Worm (Caenorhabditis elegans) whole organism, L1 larva: ENCODE data around the gene srab-1.

Experiments
- C16A3.4 ChIP-seq: fragments of 150-350 bp; optimal IDR thresholded peaks from 2 replicates; lab custom pipeline; 2014; ENCODE audit warnings: missing biosample characterization, missing genetic modification characterization
- Y116A8C.19 ChIP-seq: sonication (generic microtip); optimal IDR thresholded peaks from 2 replicates; lab custom pipeline; 2016; ENCODE audit warnings: missing compliant biosample characterization, missing genetic modification characterization, borderline replicate concordance
- aly-2 ChIP-seq: fragments of 150-350 bp; optimal IDR thresholded peaks from 2 replicates; lab custom pipeline; 2014; ENCODE audit warnings: missing biosample characterization, missing genetic modification characterization
- ceh-82 ChIP-seq, 3 experiments: fragments of 150-350 bp in 1 of 3; sonication (generic microtip) in 2 of 3; optimal IDR thresholded peaks; 2 replicates each; lab custom pipeline; 2014 to 2017; ENCODE audit warnings: missing biosample characterization in 3 of 3, missing genetic modification characterization in 3 of 3
- ceh-88 ChIP-seq: fragments of 200-800 bp; sonication (Bioruptor generic); IDR thresholded peaks from 2 replicates; pipeline ENCODE4 v1.3.6; 2022; ENCODE audit warnings: missing genetic modification characterization, missing compliant biosample characterization
- efl-1 ChIP-seq, 4 experiments: fragments of 150-350 bp; optimal IDR thresholded peaks in 3 of 4; peaks in 1 of 4; 1 replicate in 1 of 4; 2 replicates in 3 of 4; lab custom pipeline; 2014; ENCODE audit warnings: missing biosample characterization in 2 of 4, missing genetic modification characterization in 2 of 4, missing genetic modification reagents in 2 of 4
- efl-3 ChIP-seq: fragments of 200-800 bp; sonication (Bioruptor generic); optimal IDR thresholded peaks from 2 replicates; lab custom pipeline; 2018; ENCODE audit warnings: mild to moderate bottlenecking, missing genetic modification characterization, missing compliant biosample characterization
- fkh-10 ChIP-seq: sonication (generic microtip); optimal IDR thresholded peaks from 2 replicates; lab custom pipeline; 2017; ENCODE audit warnings: missing biosample characterization, missing genetic modification reagents, missing genetic modification characterization
- fkh-4 ChIP-seq: sonication (generic microtip); optimal IDR thresholded peaks from 2 replicates; lab custom pipeline; 2016; ENCODE audit warnings: missing compliant biosample characterization, missing genetic modification characterization, borderline replicate concordance
- fkh-8 ChIP-seq: sonication (generic microtip); optimal IDR thresholded peaks from 2 replicates; lab custom pipeline; 2016; ENCODE audit warnings: mild to moderate bottlenecking, missing genetic modification characterization, missing compliant biosample characterization
- fos-1 ChIP-seq: fragments of 150-350 bp; optimal IDR thresholded peaks from 2 replicates; lab custom pipeline; 2014; ENCODE audit warnings: missing biosample characterization, missing genetic modification characterization
- hlh-17 ChIP-seq: fragments of 200-800 bp; sonication (Bioruptor generic); optimal IDR thresholded peaks from 2 replicates; lab custom pipeline; 2018; ENCODE audit warnings: missing genetic modification characterization, mild to moderate bottlenecking, missing compliant biosample characterization, moderate library complexity, borderline replicate concordance
- hlh-4 ChIP-seq: sonication (generic microtip); optimal IDR thresholded peaks from 2 replicates; lab custom pipeline; 2016; ENCODE audit warnings: mild to moderate bottlenecking, missing genetic modification characterization, missing compliant biosample characterization
- hpl-2 ChIP-seq: fragments of 150-350 bp; optimal IDR thresholded peaks from 2 replicates; lab custom pipeline; 2014; ENCODE audit warnings: missing biosample characterization, missing genetic modification reagents, missing genetic modification characterization
- isw-1 ChIP-seq: fragments of 200-800 bp; sonication (Bioruptor generic); IDR thresholded peaks from 2 replicates; pipeline ENCODE4 v1.3.6; 2022; ENCODE audit warnings: missing genetic modification characterization, missing compliant biosample characterization
- jun-1 ChIP-seq: fragments of 150-350 bp; optimal IDR thresholded peaks from 2 replicates; lab custom pipeline; 2014; ENCODE audit warnings: missing biosample characterization, missing genetic modification reagents, missing genetic modification characterization
- lin-14 ChIP-seq: fragments of 200-800 bp; sonication (Bioruptor generic); optimal IDR thresholded peaks from 2 replicates; lab custom pipeline; 2018; ENCODE audit warnings: mild to moderate bottlenecking, missing genetic modification characterization, moderate library complexity, missing compliant biosample characterization
- lin-35 ChIP-seq, 2 experiments: fragments of 150-350 bp; optimal IDR thresholded peaks; 2 replicates each; lab custom pipeline; 2014; ENCODE audit warnings: missing biosample characterization in 2 of 2, missing genetic modification characterization in 2 of 2, missing genetic modification reagents in 2 of 2
- lsy-2 ChIP-seq, 2 experiments: fragments of 150-350 bp; optimal IDR thresholded peaks; 2 replicates each; lab custom pipeline; 2014; ENCODE audit warnings: missing biosample characterization in 2 of 2, missing genetic modification characterization in 2 of 2
- mab-9 ChIP-seq: fragments of 200-800 bp; sonication (Bioruptor generic); IDR thresholded peaks from 2 replicates; pipeline ENCODE4 v1.3.6; 2022; ENCODE audit warnings: missing genetic modification reagents, missing genetic modification characterization, missing compliant biosample characterization
- mep-1 ChIP-seq: fragments of 150-350 bp; optimal IDR thresholded peaks from 2 replicates; lab custom pipeline; 2014; ENCODE audit warnings: missing biosample characterization, missing genetic modification characterization
- nhr-12 ChIP-seq: sonication (generic microtip); optimal IDR thresholded peaks from 2 replicates; lab custom pipeline; 2017; ENCODE audit warnings: missing biosample characterization, missing genetic modification characterization
- nhr-20 ChIP-seq: sonication (generic microtip); optimal IDR thresholded peaks from 2 replicates; lab custom pipeline; 2016; ENCODE audit warnings: mild to moderate bottlenecking, missing genetic modification characterization, missing compliant biosample characterization
- nhr-47 ChIP-seq: sonication (generic microtip); optimal IDR thresholded peaks from 2 replicates; lab custom pipeline; 2016; ENCODE audit warnings: mild to moderate bottlenecking, missing genetic modification characterization, moderate library complexity, missing compliant biosample characterization
- nhr-77 ChIP-seq: fragments of 150-350 bp; optimal IDR thresholded peaks from 2 replicates; lab custom pipeline; 2014; ENCODE audit warnings: missing biosample characterization, missing genetic modification characterization
- nhr-84 ChIP-seq: sonication (generic microtip); optimal IDR thresholded peaks from 2 replicates; lab custom pipeline; 2017; ENCODE audit warnings: missing biosample characterization, missing genetic modification characterization
- nhr-85 ChIP-seq: sonication (generic microtip); peaks from one replicate; lab custom pipeline; 2016; ENCODE audit warnings: missing genetic modification characterization, inconsistent platforms, missing compliant biosample characterization
- pag-3 ChIP-seq: sonication (generic microtip); optimal IDR thresholded peaks from 2 replicates; lab custom pipeline; 2017; ENCODE audit warnings: missing genetic modification characterization, mild to moderate bottlenecking, missing compliant biosample characterization, antibody characterized with exemption, borderline replicate concordance; ENCODE audit not compliant: insufficient read depth
- rnt-1 ChIP-seq: sonication (generic microtip); optimal IDR thresholded peaks from 2 replicates; lab custom pipeline; 2016; ENCODE audit warnings: mild to moderate bottlenecking, missing genetic modification characterization, moderate library complexity, missing compliant biosample characterization
- skn-1 ChIP-seq: fragments of 150-350 bp; optimal IDR thresholded peaks from 2 replicates; lab custom pipeline; 2014; ENCODE audit warnings: missing biosample characterization, missing genetic modification characterization
- tlp-1 ChIP-seq: fragments of 150-350 bp; optimal IDR thresholded peaks from 2 replicates; lab custom pipeline; 2014; ENCODE audit warnings: missing biosample characterization, missing genetic modification characterization
- unc-130 ChIP-seq: fragments of 150-350 bp; optimal IDR thresholded peaks from 2 replicates; lab custom pipeline; 2017; ENCODE audit warnings: missing biosample characterization, missing genetic modification characterization, inconsistent platforms
- unc-30 ChIP-seq: sonication (generic microtip); optimal IDR thresholded peaks from 2 replicates; lab custom pipeline; 2017; ENCODE audit warnings: missing biosample characterization, missing genetic modification characterization
- unc-62 ChIP-seq: fragments of 150-350 bp; optimal IDR thresholded peaks from 2 replicates; lab custom pipeline; 2014; ENCODE audit warnings: missing biosample characterization, missing genetic modification reagents, missing genetic modification characterization
- xbp-1 ChIP-seq: sonication (generic microtip); optimal IDR thresholded peaks from 2 replicates; lab custom pipeline; 2016; ENCODE audit warnings: missing genetic modification characterization, missing compliant biosample characterization
- zag-1 ChIP-seq: fragments of 150-350 bp; optimal IDR thresholded peaks from 2 replicates; lab custom pipeline; 2014; ENCODE audit warnings: missing biosample characterization, missing genetic modification characterization
- ztf-4 ChIP-seq: fragments of 150-350 bp; optimal IDR thresholded peaks from 2 replicates; lab custom pipeline; 2014; ENCODE audit warnings: missing biosample characterization, missing genetic modification characterization

srab-1 gene

DNA sequence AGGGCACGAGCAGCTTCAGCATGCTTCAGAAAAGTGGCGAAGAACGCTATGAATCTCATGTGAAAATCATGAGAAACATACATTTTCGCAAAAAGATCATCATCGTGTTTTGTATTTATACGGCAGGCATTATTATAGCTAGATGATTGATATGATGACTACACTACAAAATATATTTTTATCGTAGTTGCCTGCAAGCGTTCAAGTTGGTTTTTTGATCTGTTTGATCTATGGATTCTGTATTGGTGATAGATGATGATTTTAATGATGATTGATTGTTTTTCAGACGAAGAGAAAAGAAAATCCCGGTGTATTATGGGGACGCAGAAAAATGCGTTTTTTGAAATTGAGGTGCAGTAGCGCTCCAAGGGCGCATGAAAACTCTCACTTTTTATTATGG lies 8.8 kb upstream of the srab-1 start, which contains the start of gene ugt-63:
Gene ugt-63 (minus strand): TSS at position 89 of the 400 bp plus-strand sequence.
- TF ChIP-seq ztf-4 (tag; lab: Kevin White, UChicago): no peak
- peak; percentile 55 for TF ChIP-seq nhr-20 (tag; lab: Kevin White, UChicago)
- no peak for TF ChIP-seq efl-1 (optimal IDR thresholded peaks at IDR 0.05; lab: Kevin White, UChicago)
- TF ChIP-seq efl-1 (GFP tag; optimal IDR thresholded peaks at IDR 0.05 in 1 of 2; lab: Kevin White, UChicago): peak in 1 of 2 experiments; percentile 29
- TF ChIP-seq tlp-1 (tag; lab: Kevin White, UChicago): no peak
- no peak for TF ChIP-seq fkh-10 (GFP tag; lab: Kevin White, UChicago)
- TF ChIP-seq nhr-85 (tag; lab: Kevin White, UChicago): peak; percentile 51
- TF ChIP-seq, all 84 proteins: peak for 3

DNA sequence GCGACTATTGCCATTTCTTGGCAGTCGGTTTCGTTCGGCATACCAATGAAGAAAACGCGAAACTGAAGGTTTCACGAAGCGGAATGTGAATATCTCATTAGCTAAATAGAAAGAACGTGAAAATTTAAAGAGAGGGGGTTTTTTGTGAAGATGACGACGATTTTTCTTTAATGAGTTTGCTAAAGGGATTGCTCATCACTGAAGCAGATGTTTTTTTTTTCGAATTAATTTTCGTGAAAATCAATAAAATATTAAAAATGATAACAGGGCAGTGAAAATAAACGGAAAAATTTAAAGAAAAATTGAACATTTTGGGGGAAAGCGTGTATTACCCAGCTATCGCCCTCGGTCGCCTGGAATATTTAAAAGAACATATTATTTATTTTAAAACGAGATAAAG lies 5.9 kb upstream of the srab-1 start, which contains the start of gene srab-3:
Gene srab-3 (minus strand): TSS at position 101 of the 400 bp plus-strand sequence.
- TF ChIP-seq ceh-82 (tag; optimal IDR thresholded peaks at IDR 0.05; lab: Kevin White, UChicago): no peak
- peak; percentile 28 for TF ChIP-seq fkh-8 (tag; lab: Kevin White, UChicago)
- TF ChIP-seq, all 84 proteins: peak for 1

DNA sequence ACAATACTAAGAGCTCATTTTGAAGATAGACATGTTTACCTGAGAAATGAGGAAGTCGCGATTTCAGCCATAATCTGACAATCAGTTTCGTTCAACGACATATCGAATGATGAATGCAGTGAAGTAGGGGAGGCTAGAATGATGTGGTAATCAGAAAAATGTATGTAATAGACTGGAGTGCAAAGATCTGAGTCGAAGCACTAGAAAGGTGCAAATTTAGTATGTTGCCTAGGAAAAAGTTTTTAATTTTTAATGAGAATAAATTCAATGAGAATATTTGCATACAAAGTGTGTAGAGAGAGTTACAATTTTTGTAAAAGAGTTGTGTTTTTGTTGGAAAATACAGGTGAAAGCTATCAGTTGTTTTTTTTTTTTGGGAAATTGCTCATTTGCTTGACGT lies 3.0 kb upstream of the srab-1 start, which contains the start of gene srab-2:
Gene srab-2 (minus strand): TSS at position 101 of the 400 bp plus-strand sequence.
- TF ChIP-seq fkh-4 (tag; lab: Kevin White, UChicago) (no peak), pag-3 (tag; lab: Kevin White, UChicago) (no peak)

DNA sequence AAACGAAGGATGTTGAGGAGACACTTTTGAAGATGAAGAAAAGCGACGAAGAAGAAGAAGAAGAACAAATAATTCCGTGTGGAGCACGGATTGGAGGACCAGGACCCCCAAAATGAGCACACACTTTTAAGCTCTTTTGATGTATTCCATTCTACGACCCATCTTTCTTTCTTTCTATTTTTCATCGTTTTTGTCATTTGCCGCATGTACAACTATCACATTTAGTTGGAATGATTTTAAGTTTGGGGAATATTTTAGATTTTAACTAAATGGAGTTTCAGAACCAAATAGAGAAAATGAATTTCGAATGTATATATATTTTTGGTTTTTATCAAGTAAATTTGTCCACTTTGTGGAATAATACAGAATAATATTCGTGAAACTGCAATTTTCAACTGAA lies 3.0 kb downstream of the srab-1 start, which contains the start of gene unc-46:
Gene unc-46 (minus strand): TSS at position 101 of the 400 bp plus-strand sequence.
- TF ChIP-seq efl-1 (optimal IDR thresholded peaks at IDR 0.05; lab: Kevin White, UChicago) (no peak), efl-1 (GFP tag; optimal IDR thresholded peaks at IDR 0.05 in 1 of 2; lab: Kevin White, UChicago) (peak in 1 of 2 experiments; percentile 72), unc-130 (tag; lab: Kevin White, UChicago) (no peak), Y116A8C.19 (tag; lab: Kevin White, UChicago) (no peak), zag-1 (tag; lab: Kevin White, UChicago) (no peak), skn-1 (tag; lab: Kevin White, UChicago) (no peak)

DNA sequence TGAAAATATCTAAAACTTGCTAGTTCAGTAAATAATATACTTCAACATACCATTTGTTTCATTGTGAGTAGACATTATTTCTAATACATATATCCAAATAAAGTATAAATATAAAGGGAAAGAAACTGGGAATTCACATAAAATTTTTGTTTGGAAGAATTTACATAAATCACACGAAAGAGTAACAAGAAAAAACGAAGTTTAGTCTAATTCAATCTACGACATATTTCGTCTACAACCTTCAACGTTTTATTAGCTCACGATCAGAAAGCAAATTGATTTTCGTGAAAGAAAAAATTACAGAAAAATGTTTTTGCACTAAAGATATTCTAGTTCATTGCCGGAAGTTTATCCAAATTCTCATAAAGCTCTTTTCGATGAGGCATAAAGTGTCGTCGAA lies 4.9 kb downstream of the srab-1 start, which contains the start of gene C04F5.2:
Gene C04F5.2 (minus strand): TSS at position 101 of the 400 bp plus-strand sequence.
- no peak for TF ChIP-seq mep-1
- TF ChIP-seq nhr-20 (tag; lab: Kevin White, UChicago): no peak
- no peak for TF ChIP-seq unc-30 (tag; lab: Kevin White, UChicago)
- no peak for TF ChIP-seq unc-62 (GFP tag; lab: Kevin White, UChicago)
- no peak for TF ChIP-seq efl-3
- no peak for TF ChIP-seq fkh-8 (tag; lab: Kevin White, UChicago)
- no peak for TF ChIP-seq lin-35 (GFP tag; optimal IDR thresholded peaks at IDR 0.05; lab: Kevin White, UChicago)
- no peak for TF ChIP-seq skn-1 (tag; lab: Kevin White, UChicago)
- TF ChIP-seq nhr-84 (tag; lab: Kevin White, UChicago): no peak
- no peak for TF ChIP-seq isw-1 (GFP tag; lab: Robert Waterston, UW)
- TF ChIP-seq rnt-1 (tag; lab: Kevin White, UChicago): no peak

DNA sequence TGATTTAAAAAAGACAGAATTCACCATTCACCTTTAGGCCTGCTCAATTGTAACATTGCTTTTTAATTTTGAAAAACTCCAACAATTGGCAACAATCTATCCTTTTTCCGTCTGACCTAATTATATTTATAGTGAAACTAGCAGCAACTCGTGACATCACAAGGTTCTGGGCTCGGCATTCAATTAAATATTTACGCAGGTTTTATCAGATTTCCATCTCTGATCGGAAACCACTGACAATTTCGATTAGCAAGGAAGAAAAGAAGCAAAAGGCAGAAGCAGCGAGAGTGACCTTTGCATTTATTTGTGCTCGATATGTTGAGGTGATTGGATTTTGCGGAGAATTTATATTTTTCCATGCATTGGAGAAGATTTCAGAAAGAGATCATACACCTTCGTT lies 11.5 kb downstream of the srab-1 start:
- TF ChIP-seq fos-1 (tag; lab: Kevin White, UChicago): no peak
- peak; percentile 3 for TF ChIP-seq fkh-8 (tag; lab: Kevin White, UChicago)
- no peak for TF ChIP-seq nhr-77
- TF ChIP-seq nhr-84 (tag; lab: Kevin White, UChicago): no peak
- TF ChIP-seq nhr-47 (tag; lab: Kevin White, UChicago): peak; percentile 18
- no peak for TF ChIP-seq C16A3.4 (tag; lab: Kevin White, UChicago)
- no peak for TF ChIP-seq nhr-20 (tag; lab: Kevin White, UChicago)
- TF ChIP-seq aly-2 (tag; lab: Kevin White, UChicago): no peak
- no peak for TF ChIP-seq ceh-88
- TF ChIP-seq hlh-4 (tag; lab: Kevin White, UChicago): no peak
- TF ChIP-seq zag-1 (tag; lab: Kevin White, UChicago): no peak
- TF ChIP-seq hlh-17 (GFP tag; lab: Kevin White, UChicago): no peak
- peak; percentile 59 for TF ChIP-seq lin-14
- no peak for TF ChIP-seq xbp-1
- TF ChIP-seq efl-3: no peak
- TF ChIP-seq nhr-12 (tag; lab: Kevin White, UChicago): no peak
- peak; percentile 52 for TF ChIP-seq fkh-10 (GFP tag; lab: Kevin White, UChicago)
- no peak for TF ChIP-seq jun-1
- no peak for TF ChIP-seq mab-9 (GFP tag; lab: Robert Waterston, UW)
- TF ChIP-seq hpl-2 (GFP tag; lab: Kevin White, UChicago): no peak
- TF ChIP-seq lsy-2 (tag; optimal IDR thresholded peaks at IDR 0.05; lab: Kevin White, UChicago): peak in 1 of 2 experiments; percentile 2
- no peak for TF ChIP-seq unc-30 (tag; lab: Kevin White, UChicago)
